Worm (Caenorhabditis elegans) whole organism, midembryonic: ENCODE measurements around the gene ndg-4.

Experiments
- T22C8.4 ChIP-seq: fragments of 200-800 bp; sonication (Bioruptor generic); IDR thresholded peaks from 2 replicates; pipeline ENCODE4 v1.3.6; 2022; ENCODE audit warnings: missing genetic modification characterization, missing compliant biosample characterization
- cog-1 ChIP-seq: sonication (generic microtip); optimal IDR thresholded peaks from 2 replicates; lab custom pipeline; 2016; ENCODE audit warnings: missing genetic modification characterization, missing compliant biosample characterization
- flt-1 ChIP-seq: fragments of 200-800 bp; sonication (Bioruptor generic); IDR thresholded peaks from 2 replicates; pipeline ENCODE4 v1.3.6; 2022; ENCODE audit warnings: missing genetic modification characterization, missing compliant biosample characterization
- klf-2 ChIP-seq: fragments of 200-800 bp; sonication (Bioruptor generic); conservative IDR thresholded peaks from 2 replicates; pipeline ENCODE4 v1.3.6; 2022; ENCODE audit warnings: missing genetic modification reagents, missing genetic modification characterization, missing compliant biosample characterization
- med-1 ChIP-seq: sonication (generic microtip); optimal IDR thresholded peaks from 2 replicates; lab custom pipeline; 2017; ENCODE audit warnings: missing genetic modification characterization, mild to moderate bottlenecking, missing compliant biosample characterization, antibody characterized with exemption, missing genetic modification reagents; ENCODE audit not compliant: insufficient read depth
- ref-1 ChIP-seq: fragments of 200-800 bp; sonication (Bioruptor generic); conservative IDR thresholded peaks from 2 replicates; pipeline ENCODE4 v1.3.6; 2022; ENCODE audit warnings: missing genetic modification reagents, missing genetic modification characterization, missing compliant biosample characterization
- tab-1 ChIP-seq: fragments of 200-800 bp; sonication (Bioruptor generic); IDR thresholded peaks from 2 replicates; pipeline ENCODE4 v1.3.6; 2022; ENCODE audit warnings: missing genetic modification characterization, missing compliant biosample characterization
- ztf-23 ChIP-seq: fragments of 200-800 bp; sonication (Bioruptor generic); IDR thresholded peaks from 2 replicates; pipeline ENCODE4 v1.3.6; 2022; ENCODE audit warnings: missing genetic modification reagents, missing genetic modification characterization, missing compliant biosample characterization
- ztf-29 ChIP-seq: fragments of 200-800 bp; sonication (Bioruptor generic); IDR thresholded peaks from 2 replicates; pipeline ENCODE4 v1.3.6; 2022; ENCODE audit warnings: missing genetic modification reagents, missing genetic modification characterization, missing compliant biosample characterization

ndg-4 gene

DNA sequence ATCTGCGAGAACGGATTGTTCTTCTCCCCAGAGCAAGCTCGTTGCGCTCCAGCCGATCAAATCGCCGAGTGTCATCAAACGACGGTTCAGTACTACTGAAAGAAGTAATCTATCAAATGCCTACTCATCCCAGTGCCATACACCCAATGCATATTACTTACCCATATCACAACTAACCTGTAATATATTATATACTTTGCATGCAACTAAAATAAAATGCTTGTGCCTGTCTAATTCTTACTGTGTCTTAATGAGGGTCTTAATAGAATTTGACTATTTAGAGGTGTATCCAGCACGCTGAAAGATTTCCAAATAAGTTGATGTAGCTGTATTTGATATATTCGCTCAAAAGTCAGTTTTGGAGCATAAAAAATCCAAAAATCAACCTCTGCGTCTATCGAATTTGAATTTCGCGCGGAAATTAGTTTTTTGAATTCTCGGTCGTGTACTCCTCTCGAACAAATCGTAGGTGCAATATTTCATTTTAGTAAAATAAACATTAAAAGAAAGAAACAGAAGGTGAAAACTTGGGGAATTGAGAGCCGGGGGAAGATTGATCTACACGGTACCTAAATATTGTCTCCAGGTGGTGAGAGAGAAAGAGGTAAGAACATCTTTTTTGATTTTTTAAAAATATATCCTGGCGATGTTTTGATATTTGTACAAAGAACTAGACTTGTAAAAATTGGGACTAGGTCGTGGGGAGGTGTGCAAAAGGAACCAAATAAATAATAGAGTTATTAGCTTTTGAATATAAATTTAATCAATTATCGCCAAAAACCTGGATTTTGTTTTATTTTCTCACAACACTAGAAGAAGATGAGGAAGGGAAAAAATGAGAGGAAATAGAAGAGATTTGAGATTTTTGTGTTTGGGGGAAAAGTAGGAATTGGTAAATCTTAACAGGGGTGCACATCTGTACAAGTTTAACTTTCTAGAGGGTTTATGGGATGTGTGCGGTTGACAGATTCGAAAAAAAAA is 24.3 kb upstream of the ndg-4 start:
- TF ChIP-seq ref-1 (GFP tag; lab: Robert Waterston, UW) (no peak), ztf-23 (GFP tag; lab: Robert Waterston, UW) (no peak), med-1 (GFP tag; lab: Kevin White, UChicago) (no peak)

DNA sequence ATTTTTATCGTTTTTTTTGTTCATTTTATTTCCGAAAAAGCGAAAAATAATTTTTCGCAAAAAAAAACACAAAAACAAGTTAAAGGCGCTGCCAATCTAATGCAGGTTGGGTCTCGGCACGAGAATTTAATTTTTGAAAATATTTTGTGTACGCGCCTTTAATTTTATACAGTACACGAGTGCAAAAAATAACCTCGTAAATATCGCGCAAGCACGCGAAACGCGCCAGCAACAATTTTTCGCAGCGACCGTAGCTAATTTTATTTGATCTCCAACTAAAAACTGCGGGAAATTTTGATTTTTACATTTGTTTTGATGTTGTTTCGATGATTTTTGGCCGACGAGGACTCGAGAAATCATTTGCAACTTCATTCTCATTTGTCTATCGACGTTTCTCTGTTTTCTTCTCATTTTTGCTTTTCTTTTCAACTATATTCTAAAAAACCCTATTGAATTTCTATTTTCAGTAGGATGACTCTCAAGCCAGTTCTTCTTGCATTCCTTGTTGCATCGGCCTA is 21.8 kb upstream of the ndg-4 start, which contains the start of gene cpg-1:
Gene cpg-1, plus strand, starts transcription at position 468 of the 518 bp plus-strand sequence.
- TF ChIP-seq T22C8.4 (GFP tag; lab: Robert Waterston, UW): no peak
- no peak for TF ChIP-seq med-1 (GFP tag; lab: Kevin White, UChicago)
- TF ChIP-seq ref-1 (GFP tag; lab: Robert Waterston, UW): no peak
- TF ChIP-seq tab-1 (GFP tag; lab: Robert Waterston, UW): no peak
- TF ChIP-seq flt-1 (GFP tag; lab: Robert Waterston, UW): no peak
- no peak for TF ChIP-seq ztf-29 (GFP tag; lab: Robert Waterston, UW)
- TF ChIP-seq klf-2 (GFP tag; lab: Robert Waterston, UW): no peak
- no peak for TF ChIP-seq ztf-23 (GFP tag; lab: Robert Waterston, UW)
- TF ChIP-seq cog-1: no peak

DNA sequence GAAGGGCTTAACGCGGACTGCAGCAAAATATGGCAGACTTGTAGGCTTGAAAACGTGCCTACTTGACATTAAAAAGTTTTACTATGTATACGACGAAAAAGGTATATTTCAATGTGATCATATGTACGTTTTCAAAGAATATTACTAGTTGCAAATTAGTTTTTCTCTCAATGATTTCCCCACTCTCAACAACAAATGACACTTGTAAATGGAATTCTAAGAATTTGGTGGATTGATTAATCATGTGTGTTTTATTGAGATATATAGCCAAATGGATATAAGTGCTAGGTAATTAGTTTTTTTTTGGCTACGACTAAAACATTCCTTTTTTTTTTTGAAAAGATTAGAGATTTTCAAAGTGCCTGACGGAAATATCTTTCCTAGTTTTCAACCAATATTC is 20.1 kb upstream of the ndg-4 start:
- TF ChIP-seq cog-1 (no peak), T22C8.4 (GFP tag; lab: Robert Waterston, UW) (no peak), klf-2 (GFP tag; lab: Robert Waterston, UW) (no peak), flt-1 (GFP tag; lab: Robert Waterston, UW) (no peak), ztf-23 (GFP tag; lab: Robert Waterston, UW) (no peak), med-1 (GFP tag; lab: Kevin White, UChicago) (no peak), ref-1 (GFP tag; lab: Robert Waterston, UW) (no peak), tab-1 (GFP tag; lab: Robert Waterston, UW) (no peak), ztf-29 (GFP tag; lab: Robert Waterston, UW) (no peak)

DNA sequence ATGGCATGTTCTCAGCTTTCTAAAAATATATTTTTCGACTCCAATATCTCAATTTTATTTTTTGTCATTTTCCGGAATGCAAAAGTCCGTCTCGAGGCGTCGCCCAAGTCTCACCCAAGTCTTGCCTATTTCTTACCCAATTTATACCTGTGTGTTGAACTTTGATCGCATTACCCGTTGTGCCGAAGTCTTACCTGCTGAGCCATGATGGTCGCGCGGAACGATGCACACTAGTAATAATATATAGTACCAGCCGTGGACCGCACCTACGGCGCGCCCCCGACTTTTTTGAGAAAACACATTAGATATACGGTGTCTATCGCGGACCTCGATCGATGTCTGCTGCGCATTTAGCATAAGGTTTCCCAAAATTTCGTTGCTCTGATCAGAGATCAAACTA is 17.2 kb upstream of the ndg-4 start:
- peak; percentile 31; the same call in 1 of the 2 replicates for TF ChIP-seq flt-1 (GFP tag; lab: Robert Waterston, UW)

DNA sequence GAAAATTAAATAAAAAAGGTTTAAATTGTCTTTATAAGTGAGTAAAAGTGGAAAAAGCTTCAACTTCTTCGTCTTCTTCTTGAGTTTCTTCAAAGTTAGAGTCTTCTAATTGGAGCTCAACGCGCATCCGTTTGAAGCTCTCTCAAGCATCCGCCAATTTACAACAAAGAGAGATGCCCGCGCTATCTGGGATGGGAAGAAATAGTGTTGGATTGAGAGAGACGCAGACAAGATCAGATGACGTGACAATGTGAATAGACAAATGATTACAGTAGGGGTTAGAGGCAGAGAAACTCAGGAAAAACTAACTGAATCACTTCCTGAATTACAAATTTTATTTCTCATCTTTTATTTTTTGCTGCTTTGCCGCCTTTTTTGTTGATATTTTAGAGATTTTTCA is 15.8 kb upstream of the ndg-4 start:
- no peak for TF ChIP-seq med-1 (GFP tag; lab: Kevin White, UChicago)
- TF ChIP-seq tab-1 (GFP tag; lab: Robert Waterston, UW): no peak
- TF ChIP-seq T22C8.4 (GFP tag; lab: Robert Waterston, UW): no peak
- no peak for TF ChIP-seq flt-1 (GFP tag; lab: Robert Waterston, UW)
- TF ChIP-seq klf-2 (GFP tag; lab: Robert Waterston, UW): no peak
- TF ChIP-seq ref-1 (GFP tag; lab: Robert Waterston, UW): no peak
- no peak for TF ChIP-seq cog-1
- no peak for TF ChIP-seq ztf-23 (GFP tag; lab: Robert Waterston, UW)
- no peak for TF ChIP-seq ztf-29 (GFP tag; lab: Robert Waterston, UW)

DNA sequence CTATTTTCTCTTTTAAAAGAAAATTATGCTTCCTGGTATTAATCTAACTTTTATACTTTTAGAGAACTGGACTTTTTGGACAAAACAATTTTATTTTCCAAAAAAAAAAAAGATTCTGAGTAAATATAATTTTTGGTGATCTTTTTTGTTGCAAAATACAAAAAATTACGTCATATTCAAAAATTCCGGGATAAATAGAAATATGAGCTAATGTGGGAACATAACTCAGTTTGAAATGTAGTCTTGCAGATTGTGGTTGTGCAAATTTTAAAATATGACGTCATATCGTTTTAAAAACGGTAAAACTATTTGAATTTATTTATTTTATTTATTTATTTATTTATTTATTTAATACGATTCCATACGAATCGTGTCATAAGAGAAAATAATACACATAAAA is 14.6 kb upstream of the ndg-4 start:
- TF ChIP-seq flt-1 (GFP tag; lab: Robert Waterston, UW): no peak
- no peak for TF ChIP-seq ztf-23 (GFP tag; lab: Robert Waterston, UW)
- TF ChIP-seq cog-1: no peak
- TF ChIP-seq med-1 (GFP tag; lab: Kevin White, UChicago): no peak
- no peak for TF ChIP-seq klf-2 (GFP tag; lab: Robert Waterston, UW)
- TF ChIP-seq ztf-29 (GFP tag; lab: Robert Waterston, UW): no peak
- TF ChIP-seq tab-1 (GFP tag; lab: Robert Waterston, UW): no peak
- no peak for TF ChIP-seq ref-1 (GFP tag; lab: Robert Waterston, UW)
- TF ChIP-seq T22C8.4 (GFP tag; lab: Robert Waterston, UW): no peak

DNA sequence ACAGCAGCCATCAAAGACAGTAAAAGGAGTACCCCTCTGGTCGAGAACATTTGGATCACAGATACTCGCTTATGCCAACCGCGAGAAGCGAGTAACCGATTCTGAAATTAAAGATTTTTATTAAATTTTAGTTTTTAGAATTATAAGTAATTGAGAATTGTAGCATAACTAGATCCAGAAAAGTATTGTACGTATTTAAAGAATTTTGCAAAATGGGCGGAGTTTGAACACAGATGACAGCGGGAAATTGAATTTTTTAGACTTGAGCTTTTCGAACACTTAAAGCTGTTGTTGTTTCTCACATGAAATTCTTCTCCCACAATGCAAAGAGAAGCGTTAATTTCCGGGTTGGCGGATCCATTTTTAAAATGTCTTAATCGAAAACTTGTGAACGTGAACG is 10.3 kb upstream of the ndg-4 start, which contains the start of gene ins-17:
Gene ins-17, minus strand, starts transcription at position 101 of the 400 bp plus-strand sequence.
- no peak for TF ChIP-seq ref-1 (GFP tag; lab: Robert Waterston, UW)
- TF ChIP-seq ztf-23 (GFP tag; lab: Robert Waterston, UW): no peak
- no peak for TF ChIP-seq klf-2 (GFP tag; lab: Robert Waterston, UW)
- TF ChIP-seq tab-1 (GFP tag; lab: Robert Waterston, UW): no peak
- no peak for TF ChIP-seq cog-1
- TF ChIP-seq T22C8.4 (GFP tag; lab: Robert Waterston, UW): no peak
- TF ChIP-seq flt-1 (GFP tag; lab: Robert Waterston, UW): no peak
- TF ChIP-seq med-1 (GFP tag; lab: Kevin White, UChicago): no peak
- TF ChIP-seq ztf-29 (GFP tag; lab: Robert Waterston, UW): no peak

DNA sequence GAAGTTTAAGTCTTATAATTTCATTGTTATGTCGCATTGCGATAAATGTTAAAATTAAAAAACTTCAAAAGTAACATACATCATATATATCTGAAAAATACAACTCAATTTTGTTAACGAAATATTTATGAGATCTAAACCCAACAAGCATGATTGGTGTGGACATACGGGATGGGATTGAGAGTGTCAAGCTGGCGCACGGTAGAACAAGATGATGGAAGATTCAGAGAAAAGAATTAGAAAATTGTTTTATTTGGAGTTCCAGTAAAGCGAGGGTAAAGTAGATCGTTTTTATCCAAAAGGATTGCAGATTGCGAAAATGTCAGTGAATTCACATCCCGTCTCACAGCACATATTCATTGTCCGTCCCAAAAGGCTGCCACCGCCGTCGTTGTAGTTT is 9.6 kb upstream of the ndg-4 start:
- TF ChIP-seq ztf-23 (GFP tag; lab: Robert Waterston, UW) (no peak), med-1 (GFP tag; lab: Kevin White, UChicago) (no peak), flt-1 (GFP tag; lab: Robert Waterston, UW) (no peak), T22C8.4 (GFP tag; lab: Robert Waterston, UW) (no peak), ref-1 (GFP tag; lab: Robert Waterston, UW) (no peak), ztf-29 (GFP tag; lab: Robert Waterston, UW) (no peak), cog-1 (no peak), klf-2 (GFP tag; lab: Robert Waterston, UW) (no peak), tab-1 (GFP tag; lab: Robert Waterston, UW) (no peak)

DNA sequence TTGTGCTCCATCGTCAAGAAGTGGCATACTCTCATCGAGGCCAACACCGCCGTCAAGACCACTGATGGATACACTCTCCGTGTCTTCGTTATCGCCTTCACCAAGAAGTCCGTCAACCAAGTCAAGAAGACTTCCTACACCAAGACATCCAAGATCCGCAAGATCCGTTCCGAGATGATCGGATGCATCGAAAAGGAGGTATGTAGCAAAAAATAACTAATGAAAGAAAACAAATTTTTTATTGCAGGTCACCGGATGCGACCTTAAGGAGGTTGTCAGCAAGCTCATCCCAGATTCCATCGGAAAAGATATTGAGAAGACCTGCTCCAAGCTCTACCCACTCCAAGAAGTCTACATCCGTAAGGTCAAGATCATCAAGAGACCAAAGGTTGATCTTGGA is 9.1 kb upstream of the ndg-4 start:
- TF ChIP-seq T22C8.4 (GFP tag; lab: Robert Waterston, UW) (no peak), ref-1 (GFP tag; lab: Robert Waterston, UW) (no peak), cog-1 (no peak), klf-2 (GFP tag; lab: Robert Waterston, UW) (no peak), tab-1 (GFP tag; lab: Robert Waterston, UW) (no peak), med-1 (GFP tag; lab: Kevin White, UChicago) (no peak), flt-1 (GFP tag; lab: Robert Waterston, UW) (no peak), ztf-29 (GFP tag; lab: Robert Waterston, UW) (no peak), ztf-23 (GFP tag; lab: Robert Waterston, UW) (no peak)
